Worm (Caenorhabditis elegans): ENCODE results near the gene lido-10.
A peak's percentile ranks its signal among the peaks of the same experiment; 100 is the strongest.

lido-10 gene

DNA sequence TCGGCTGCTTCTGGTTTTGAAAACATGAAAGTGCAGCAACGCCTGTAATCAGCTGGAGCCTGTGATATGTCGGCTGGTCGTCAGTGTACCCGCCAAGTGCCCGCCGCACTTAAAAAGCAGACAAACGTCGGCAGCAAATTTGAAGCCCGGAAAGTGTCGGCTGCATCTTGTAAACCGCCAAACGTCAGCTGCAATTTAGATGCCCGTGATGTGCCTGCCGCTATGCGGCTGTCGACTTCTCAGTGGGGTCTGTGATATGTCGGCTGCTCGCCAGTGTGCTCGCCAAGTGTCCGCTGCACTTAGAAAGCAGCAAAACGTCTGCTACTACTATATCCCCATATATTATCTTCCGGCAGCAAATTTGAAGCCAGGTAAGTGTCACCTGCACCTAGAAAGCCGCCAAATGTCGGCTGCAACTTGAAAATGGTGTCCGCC lies 15.2 kb upstream of the lido-10 start (continued):
- TF ChIP-seq F49E8.2 (tag; optimal IDR thresholded peaks at IDR 0.05; ENCODE audit: borderline replicate concordance) (no peak), egl-27 (tag; optimal IDR thresholded peaks at IDR 0.05) (no peak), nhr-25 (tag; optimal IDR thresholded peaks at IDR 0.05; ENCODE audit: borderline replicate concordance, insufficient read depth) (no peak), ceh-44 (GFP tag; IDR thresholded peaks at IDR 0.05) (no peak), spr-3 (GFP tag; optimal IDR thresholded peaks at IDR 0.05) (no peak), T26A8.4 (GFP tag; IDR thresholded peaks at IDR 0.05) (no peak), madf-5 (GFP tag; IDR thresholded peaks at IDR 0.05) (0 out of 4 replicates have a peak, but pooled peaks of 1 of the 2 experiments have one; percentile 57), sdz-12 (GFP tag; optimal IDR thresholded peaks at IDR 0.05) (peak; percentile 41), F37D6.2 (tag; optimal IDR thresholded peaks at IDR 0.05) (no peak), lin-38 (GFP tag; IDR thresholded peaks at IDR 0.05) (0 out of 2 replicates have a peak, but pooled peaks have one; percentile 5), attf-4 (tag; optimal IDR thresholded peaks at IDR 0.05) (no peak), zip-2 (tag; optimal IDR thresholded peaks at IDR 0.05) (no peak), lin-39 (tag; optimal IDR thresholded peaks at IDR 0.05) (no peak), dpl-1 (GFP tag; optimal IDR thresholded peaks at IDR 0.05) (no peak), egl-43 (GFP tag; IDR thresholded peaks at IDR 0.05) (peak; percentile 75), nhr-10 (tag; optimal IDR thresholded peaks at IDR 0.05) (no peak), ceh-32 (tag; optimal IDR thresholded peaks at IDR 0.05; ENCODE audit: poor library complexity) (no peak), daf-12 (tag; optimal IDR thresholded peaks at IDR 0.05) (no peak), mes-2 (tag; optimal IDR thresholded peaks at IDR 0.05; ENCODE audit: poor library complexity, severe bottlenecking) (peak; percentile 4), set-16 (GFP tag; IDR thresholded peaks at IDR 0.05) (peak; percentile 59), snpc-1.2 (GFP tag; IDR thresholded peaks at IDR 0.05) (0 out of 2 replicates have a peak, but pooled peaks have one; percentile 52), zfp-2 (tag; optimal IDR thresholded peaks at IDR 0.05) (no peak), daf-8 (GFP tag; IDR thresholded peaks at IDR 0.05) (no peak), ztf-7 (tag; optimal IDR thresholded peaks at IDR 0.05) (no peak), unc-62 (GFP tag; optimal IDR thresholded peaks at IDR 0.05 in 1 of 2) (no peak), unc-62 (tag; optimal IDR thresholded peaks at IDR 0.05) (no peak), nhr-11 (tag; optimal IDR thresholded peaks at IDR 0.05) (no peak)

DNA sequence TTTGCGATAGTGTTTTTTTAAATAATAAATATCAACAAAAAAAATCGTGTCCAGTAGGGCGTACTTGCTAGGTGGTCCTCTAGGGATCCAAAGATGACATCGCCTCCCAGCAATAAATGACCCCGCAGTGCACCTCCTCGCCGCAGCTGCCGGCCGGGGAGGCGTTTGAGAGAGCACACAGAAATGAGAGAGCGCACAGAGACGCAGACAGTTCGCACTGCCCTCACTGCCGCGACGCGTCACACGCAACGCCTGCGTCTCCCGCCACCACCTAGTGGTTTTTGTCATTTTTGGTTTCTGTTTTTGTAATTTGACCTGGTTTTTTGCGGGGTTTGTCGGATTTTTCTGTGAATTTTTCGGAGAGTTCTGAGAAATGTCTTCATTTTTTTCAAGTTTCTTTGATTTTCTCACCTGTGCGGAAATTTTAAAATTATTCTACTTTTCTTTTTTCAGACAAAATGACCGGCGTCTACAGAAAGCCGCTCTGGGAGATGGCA lies 14.4 kb upstream of the lido-10 start, which contains the start of gene lido-7:
lido-7 (plus strand) TSS at position 447 of the 497 bp plus-strand sequence.
- no peak for TF ChIP-seq nhr-11 (tag; optimal IDR thresholded peaks at IDR 0.05)
- TF ChIP-seq madf-9 (GFP tag; conservative IDR thresholded peaks at IDR 0.05) = no peak
- TF ChIP-seq nhr-76 (tag; optimal IDR thresholded peaks at IDR 0.05) = no peak
- TF ChIP-seq daf-16 (GFP tag; optimal IDR thresholded peaks at IDR 0.05) = no peak
- TF ChIP-seq daf-16 (tag; optimal IDR thresholded peaks at IDR 0.05) = no peak
- no peak for TF ChIP-seq T20F7.1 (GFP tag; optimal IDR thresholded peaks at IDR 0.05)
- TF ChIP-seq F37D6.2 (tag; optimal IDR thresholded peaks at IDR 0.05) = no peak
- TF ChIP-seq snpc-1.2 (GFP tag; IDR thresholded peaks at IDR 0.05) = no peak
- no peak for TF ChIP-seq lin-29 (GFP tag; IDR thresholded peaks at IDR 0.05)
- no peak for TF ChIP-seq dmd-8 (GFP tag; IDR thresholded peaks at IDR 0.05)
- TF ChIP-seq vab-7 (GFP tag; IDR thresholded peaks at IDR 0.05) = no peak
- no peak for TF ChIP-seq F26F4.8 (GFP tag; conservative IDR thresholded peaks at IDR 0.05)
- TF ChIP-seq dmd-9 (GFP tag; IDR thresholded peaks at IDR 0.05) = no peak
- TF ChIP-seq hlh-11 (tag; optimal IDR thresholded peaks at IDR 0.05) = peak; percentile 71
- TF ChIP-seq mep-1 (tag; optimal IDR thresholded peaks at IDR 0.05) = peak; percentile 48
- no peak for TF ChIP-seq nhr-111 (GFP tag; optimal IDR thresholded peaks at IDR 0.05)
- TF ChIP-seq hif-1 (tag; optimal IDR thresholded peaks at IDR 0.05) = no peak
- no peak for TF ChIP-seq egl-27 (tag; optimal IDR thresholded peaks at IDR 0.05)
- no peak for TF ChIP-seq arid-1 (GFP tag; conservative IDR thresholded peaks at IDR 0.05)
- no peak for TF ChIP-seq ceh-28 (tag; optimal IDR thresholded peaks at IDR 0.05)
- TF ChIP-seq nhr-28 (tag; optimal IDR thresholded peaks at IDR 0.05) = peak; percentile 17
- no peak for TF ChIP-seq nhr-42 (GFP tag; IDR thresholded peaks at IDR 0.05)
- TF ChIP-seq dve-1 (tag; optimal IDR thresholded peaks at IDR 0.05; ENCODE audit: insufficient read depth) = peak; percentile 13
- no peak for TF ChIP-seq daf-12 (tag; optimal IDR thresholded peaks at IDR 0.05)
- TF ChIP-seq saeg-2 (GFP tag; IDR thresholded peaks at IDR 0.05) = no peak
- peak; percentile 52 for TF ChIP-seq nhr-48 (tag; optimal IDR thresholded peaks at IDR 0.05)
- TF ChIP-seq F44E2.7 (GFP tag; IDR thresholded peaks at IDR 0.05) = no peak
- no peak for TF ChIP-seq R02D3.7 (tag; optimal IDR thresholded peaks at IDR 0.05)
- no peak for TF ChIP-seq ZK337.2 (GFP tag; IDR thresholded peaks at IDR 0.05)
